Fruit fly (Drosophila melanogaster): ENCODE measurements around the gene tgo.

The tgo gene

dm6 chr3R:8979850-8980775 lies 39.7 kb downstream of the tgo start (continued):
- TF ChIP-seq CG15696 (tag; optimal IDR thresholded peaks at IDR 0.05), result no peak
- peak; percentile 9 for TF ChIP-seq CG33213 (GFP tag; optimal IDR thresholded peaks at IDR 0.05)
- TF ChIP-seq H2.0 (GFP tag; IDR thresholded peaks at IDR 0.05), result no peak
- TF ChIP-seq BEAF-32 (GFP tag; optimal IDR thresholded peaks at IDR 0.05), result peak; percentile 6
- no peak for TF ChIP-seq tap (tag; optimal IDR thresholded peaks at IDR 0.05)
- peak; percentile 8 for TF ChIP-seq CG2678 (tag; optimal IDR thresholded peaks at IDR 0.05)
- peak; percentile 14 for TF ChIP-seq pzg (GFP tag; optimal IDR thresholded peaks at IDR 0.05)
- TF ChIP-seq CG8478 (optimal IDR thresholded peaks at IDR 0.05), result no peak
- TF ChIP-seq Xbp1 (GFP tag; optimal IDR thresholded peaks at IDR 0.05), result no peak
- no peak for TF ChIP-seq CG12659 (GFP tag; optimal IDR thresholded peaks at IDR 0.05)
- no peak for TF ChIP-seq CG4424 (GFP tag; optimal IDR thresholded peaks at IDR 0.05)
- 0 out of 3 replicates have a peak, but pooled peaks have one; percentile 23 for TF ChIP-seq CG11456 (GFP tag; IDR thresholded peaks at IDR 0.05)
- no peak for TF ChIP-seq CG14441 (GFP tag; IDR thresholded peaks at IDR 0.05)
- TF ChIP-seq Eip74EF (GFP tag; optimal IDR thresholded peaks at IDR 0.05), result peak in 1 of 2 experiments; percentile 22
- TF ChIP-seq insv (GFP tag; optimal IDR thresholded peaks at IDR 0.05), result peak in 1 of 2 experiments; percentile 3
- TF ChIP-seq CG12769 (tag; optimal IDR thresholded peaks at IDR 0.05), result peak; percentile 6
- TF ChIP-seq CG8281 (tag; optimal IDR thresholded peaks at IDR 0.05), result no peak
- no peak for TF ChIP-seq CG18476 (GFP tag; optimal IDR thresholded peaks at IDR 0.05)
- TF ChIP-seq CG7786 (GFP tag; optimal IDR thresholded peaks at IDR 0.05), result no peak
- no peak for TF ChIP-seq CG7556 (GFP tag; optimal IDR thresholded peaks at IDR 0.05)
- TF ChIP-seq abd-A (tag; optimal IDR thresholded peaks at IDR 0.05), result no peak
- no peak for TF ChIP-seq HLHmδ (GFP tag; optimal IDR thresholded peaks at IDR 0.05)
- TF ChIP-seq az2 (GFP tag; optimal IDR thresholded peaks at IDR 0.05), result no peak
- TF ChIP-seq grn (GFP tag; optimal IDR thresholded peaks at IDR 0.05), result no peak
- no peak for TF ChIP-seq CG11560 (tag; IDR thresholded peaks at IDR 0.05)
- no peak for TF ChIP-seq Doc2 (GFP tag; IDR thresholded peaks at IDR 0.05)
- TF ChIP-seq ken (GFP tag; IDR thresholded peaks at IDR 0.05), result 0 out of 3 replicates have a peak, but pooled peaks have one; percentile 30
- TF ChIP-seq CG12155 (GFP tag; optimal IDR thresholded peaks at IDR 0.05), result peak; percentile 6
- TF ChIP-seq Ets65A (GFP tag), result no peak
- TF ChIP-seq CG43689 (GFP tag; IDR thresholded peaks at IDR 0.05), result no peak
- no peak for TF ChIP-seq yki (optimal IDR thresholded peaks at IDR 0.05)
- TF ChIP-seq Ada2b (GFP tag; IDR thresholded peaks at IDR 0.05), result no peak
- peak; percentile 53 for TF ChIP-seq Vsx1 (GFP tag; optimal IDR thresholded peaks at IDR 0.05)
- TF ChIP-seq CG17361 (GFP tag; IDR thresholded peaks at IDR 0.05), result peak; percentile 35; the same call in 1 of the 3 replicates
- no peak for TF ChIP-seq zf30C (GFP tag; optimal IDR thresholded peaks at IDR 0.05)
- no peak for TF ChIP-seq kay (GFP tag; optimal IDR thresholded peaks at IDR 0.05)
- TF ChIP-seq CG3838 (GFP tag; optimal IDR thresholded peaks at IDR 0.05), result no peak
- TF ChIP-seq toy (GFP tag; IDR thresholded peaks at IDR 0.05), result no peak
- no peak for TF ChIP-seq Nf-YA (GFP tag; IDR thresholded peaks at IDR 0.05)
- TF ChIP-seq CG9797 (GFP tag; optimal IDR thresholded peaks at IDR 0.05), result no peak
- no peak for TF ChIP-seq MTF-1 (GFP tag; optimal IDR thresholded peaks at IDR 0.05; ENCODE audit: borderline replicate concordance)
- peak; percentile 58; the same call in 1 of the 2 replicates for TF ChIP-seq CG32532 (GFP tag; IDR thresholded peaks at IDR 0.05)
- peak; percentile 57 for TF ChIP-seq Med (GFP tag)
- no peak for TF ChIP-seq mam (GFP tag; optimal IDR thresholded peaks at IDR 0.05)
- TF ChIP-seq trh (GFP tag; optimal IDR thresholded peaks at IDR 0.05), result no peak
- peak; percentile 25 for TF ChIP-seq D19A (tag; optimal IDR thresholded peaks at IDR 0.05)
- no peak for TF ChIP-seq CG12104 (GFP tag; optimal IDR thresholded peaks at IDR 0.05)
- peak; percentile 1 for TF ChIP-seq gem (tag; optimal IDR thresholded peaks at IDR 0.05)
- no peak for TF ChIP-seq wor (GFP tag; IDR thresholded peaks at IDR 0.05)
- TF ChIP-seq CG9609 (GFP tag; optimal IDR thresholded peaks at IDR 0.05), result no peak

All from whole organism, embryonic.